Worm (Caenorhabditis elegans) whole organism, L4/young adult: Measurements from ENCODE around the gene ser-1.
A peak's percentile ranks its signal among the peaks of the same experiment; 100 is the strongest.

ENCODE experiments used
- W03F9.2 ChIP-seq: fragments of 150-350 bp; optimal IDR thresholded peaks from 2 replicates; lab custom pipeline; 2014; ENCODE audit warnings: missing biosample characterization, missing genetic modification characterization
- dao-5 ChIP-seq: sonication (generic microtip); optimal IDR thresholded peaks from 2 replicates; lab custom pipeline; 2016; ENCODE audit warnings: missing genotype, missing genetic modification characterization, moderate library complexity, missing compliant biosample characterization
- him-1 ChIP-seq: sonication (generic microtip); optimal IDR thresholded peaks from 2 replicates; lab custom pipeline; 2016; ENCODE audit warnings: missing genotype, missing genetic modification reagents, missing genetic modification characterization, missing compliant biosample characterization

The ser-1 gene

ce11 chrX:16634708-16635107 lies 55.2 kb downstream of the ser-1 start:
- peak; percentile 26 for TF ChIP-seq W03F9.2 (tag; lab: Kevin White, UChicago)
- peak; percentile 87 for TF ChIP-seq him-1
- peak; percentile 55 for TF ChIP-seq dao-5 (tag; lab: Kevin White, UChicago)
